2 worm cellular contexts compared by ENCODE assay signal in the genomic region with DNA sequence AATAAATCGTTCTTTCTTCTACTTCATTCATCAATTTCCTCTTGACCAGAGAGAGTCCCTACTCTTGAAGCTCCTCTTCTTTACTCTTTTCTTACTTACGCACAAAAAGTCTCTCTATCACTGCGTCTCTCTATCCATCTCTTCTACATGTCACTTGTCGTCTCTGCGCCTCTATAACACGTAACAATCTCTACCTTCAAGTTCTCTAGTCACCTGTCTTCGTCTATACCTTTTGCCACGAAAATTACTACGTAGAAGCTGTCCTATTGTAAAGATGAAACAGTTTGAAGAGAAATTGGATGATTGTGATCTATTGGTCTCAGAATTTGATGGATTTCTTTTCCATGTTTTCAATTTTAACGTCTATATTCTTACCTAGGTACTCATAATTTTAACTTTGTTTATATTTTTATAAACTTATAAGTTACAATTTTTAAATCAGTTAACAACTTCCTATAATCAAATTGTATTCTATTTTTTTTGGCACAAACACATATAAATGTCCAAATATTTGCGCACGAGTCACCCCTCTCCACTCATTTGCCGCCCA.
TF ChIP-seq lines count a peak whose summit lies in the region.

A gene (plus strand): TSS at position 500 of the 550 bp plus-strand sequence.

TF ChIP-seq in whole organism, L1 larva, 84 proteins besides CTCF, POLR2A, EP300 and RAD21 (continued from another document):
- no peak for TF ChIP-seq alr-1 (tag; optimal IDR thresholded peaks at IDR 0.05; lab: Kevin White, UChicago; ENCODE audit: borderline replicate concordance)
- TF ChIP-seq fos-1 (tag; optimal IDR thresholded peaks at IDR 0.05; lab: Kevin White, UChicago), result peak; percentile 5
- TF ChIP-seq snu-23 (GFP tag; optimal IDR thresholded peaks at IDR 0.05; lab: Kevin White, UChicago), result peak; percentile 60
- no peak for TF ChIP-seq ces-1 (GFP tag; optimal IDR thresholded peaks at IDR 0.05; lab: Kevin White, UChicago)
- peak in 1 of 6 experiments; percentile 30 for TF ChIP-seq elt-3 (tag; optimal IDR thresholded peaks at IDR 0.05; lab: Kevin White, UChicago)
- TF ChIP-seq lsy-2 (tag; optimal IDR thresholded peaks at IDR 0.05; lab: Kevin White, UChicago), result peak; percentile 50 to 71
- TF ChIP-seq ztf-11 (tag; optimal IDR thresholded peaks at IDR 0.05; lab: Kevin White, UChicago), result no peak
- no peak for TF ChIP-seq ceh-8 (GFP tag; optimal IDR thresholded peaks at IDR 0.05; lab: Kevin White, UChicago)
- TF ChIP-seq ceh-90 (tag; optimal IDR thresholded peaks at IDR 0.05; lab: Kevin White, UChicago), result no peak
- TF ChIP-seq ceh-82 (tag; optimal IDR thresholded peaks at IDR 0.05; lab: Kevin White, UChicago), result peak in 2 of 3 experiments; percentile 31 to 36
- TF ChIP-seq efl-1 (optimal IDR thresholded peaks at IDR 0.05; lab: Kevin White, UChicago), result peak; percentile 67 to 70
- TF ChIP-seq efl-1 (GFP tag; optimal IDR thresholded peaks at IDR 0.05 in 1 of 2; lab: Kevin White, UChicago), result peak in 1 of 2 experiments; percentile 76
- no peak for TF ChIP-seq vab-15 (tag; optimal IDR thresholded peaks at IDR 0.05; lab: Kevin White, UChicago)
- TF ChIP-seq efl-3 (GFP tag; optimal IDR thresholded peaks at IDR 0.05; lab: Kevin White, UChicago), result no peak
- no peak for TF ChIP-seq nhr-237 (tag; optimal IDR thresholded peaks at IDR 0.05; lab: Kevin White, UChicago)
- TF ChIP-seq lin-35 (GFP tag; optimal IDR thresholded peaks at IDR 0.05; lab: Kevin White, UChicago), result peak; percentile 40 to 50
- TF ChIP-seq rnt-1 (tag; optimal IDR thresholded peaks at IDR 0.05; lab: Kevin White, UChicago), result peak; percentile 80
- TF ChIP-seq Y116A8C.19 (tag; optimal IDR thresholded peaks at IDR 0.05; lab: Kevin White, UChicago; ENCODE audit: borderline replicate concordance), result no peak

TF ChIP-seq in whole organism, L2 larva, 48 proteins besides CTCF, POLR2A, EP300 and RAD21 (continued from another document):
- TF ChIP-seq unc-55 (GFP tag; optimal IDR thresholded peaks at IDR 0.05; lab: Kevin White, UChicago) (peak; percentile 23), elt-1 (tag; optimal IDR thresholded peaks at IDR 0.05; lab: Kevin White, UChicago) (no peak), nhr-10 (tag; optimal IDR thresholded peaks at IDR 0.05; lab: Kevin White, UChicago) (no peak), ceh-16 (tag; optimal IDR thresholded peaks at IDR 0.05; lab: Kevin White, UChicago) (no peak), R02D3.7 (tag; optimal IDR thresholded peaks at IDR 0.05; lab: Kevin White, UChicago) (no peak), nhr-129 (tag; optimal IDR thresholded peaks at IDR 0.05; lab: Kevin White, UChicago) (peak; percentile 72), dmd-4 (tag; optimal IDR thresholded peaks at IDR 0.05; lab: Kevin White, UChicago) (no peak), zag-1 (tag; optimal IDR thresholded peaks at IDR 0.05; lab: Kevin White, UChicago) (no peak), nhr-21 (tag; optimal IDR thresholded peaks at IDR 0.05; lab: Kevin White, UChicago) (no peak), egl-27 (tag; optimal IDR thresholded peaks at IDR 0.05; lab: Kevin White, UChicago) (peak; percentile 1), nhr-12 (tag; optimal IDR thresholded peaks at IDR 0.05; lab: Kevin White, UChicago) (no peak)
TF ChIP-seq in whole organism, L2 larva: peak in this region for 10.
